ENCODE assay signal across 4 worm cellular contexts in genomic region chrX:1998825-1999224, ce11.
TF ChIP-seq lines count a peak whose summit lies in the region.

No protein-coding gene starts in this region.

TF ChIP-seq in whole organism, L4 larva, 104 proteins besides CTCF, POLR2A, EP300 and RAD21:
- TF ChIP-seq lim-7 (GFP tag; IDR thresholded peaks at IDR 0.05; lab: Robert Waterston, UW) (peak; percentile 33; the same call in 1 of the 2 replicates), egl-43 (GFP tag; IDR thresholded peaks at IDR 0.05; lab: Robert Waterston, UW) (peak; percentile 63; the same call in 1 of the 2 replicates), arid-1 (GFP tag; conservative IDR thresholded peaks at IDR 0.05; lab: Robert Waterston, UW) (no peak), unc-62 (GFP tag; optimal IDR thresholded peaks at IDR 0.05 in 1 of 2; lab: Kevin White, UChicago) (peak in 1 of 2 experiments; percentile 65), unc-62 (tag; optimal IDR thresholded peaks at IDR 0.05; lab: Kevin White, UChicago) (no peak), aha-1 (tag; lab: Kevin White, UChicago) (peak; percentile 35), nhr-42 (GFP tag; IDR thresholded peaks at IDR 0.05; lab: Robert Waterston, UW) (no peak), snpc-1.2 (GFP tag; IDR thresholded peaks at IDR 0.05; lab: Robert Waterston, UW) (peak; percentile 71), duxl-1 (tag; optimal IDR thresholded peaks at IDR 0.05; lab: Kevin White, UChicago; ENCODE audit: poor library complexity) (no peak), zip-11 (GFP tag; IDR thresholded peaks at IDR 0.05; lab: Robert Waterston, UW) (no peak)

TF ChIP-seq in whole organism, early embryonic, 17 proteins besides CTCF, POLR2A, EP300 and RAD21:
- no peak for TF ChIP-seq hnd-1 (tag; optimal IDR thresholded peaks at IDR 0.05; lab: Kevin White, UChicago)
- peak; percentile 67; the same call in 1 of the 2 replicates for TF ChIP-seq scrt-1 (GFP tag; IDR thresholded peaks at IDR 0.05; lab: Robert Waterston, UW)
- TF ChIP-seq sea-1 (GFP tag; conservative IDR thresholded peaks at IDR 0.05; lab: Robert Waterston, UW): 0 out of 2 replicates have a peak, but pooled peaks have one; percentile 8
- peak; percentile 65 for TF ChIP-seq pes-1 (GFP tag; IDR thresholded peaks at IDR 0.05; lab: Robert Waterston, UW)
- 0 out of 2 replicates have a peak, but pooled peaks have one; percentile 20 for TF ChIP-seq tbx-11 (GFP tag; IDR thresholded peaks at IDR 0.05; lab: Robert Waterston, UW)

TF ChIP-seq in whole organism, mixed stage, embryonic, 35 proteins besides CTCF, POLR2A, EP300 and RAD21:
- TF ChIP-seq sptf-1 (tag; optimal IDR thresholded peaks at IDR 0.05; lab: Kevin White, UChicago) (no peak), ceh-83 (GFP tag; optimal IDR thresholded peaks at IDR 0.05; lab: Kevin White, UChicago) (no peak), mep-1 (tag; optimal IDR thresholded peaks at IDR 0.05; lab: Kevin White, UChicago) (no peak), nhr-2 (tag; optimal IDR thresholded peaks at IDR 0.05; lab: Kevin White, UChicago) (no peak), elt-1 (tag; optimal IDR thresholded peaks at IDR 0.05; lab: Kevin White, UChicago; ENCODE audit: borderline replicate concordance, insufficient read depth) (no peak), unc-120 (tag; optimal IDR thresholded peaks at IDR 0.05; lab: Kevin White, UChicago; ENCODE audit: poor library complexity, severe bottlenecking) (peak; percentile 17), M03D4.4 (tag; optimal IDR thresholded peaks at IDR 0.05; lab: Kevin White, UChicago) (peak; percentile 22), hlh-1 (tag; optimal IDR thresholded peaks at IDR 0.05; lab: Kevin White, UChicago) (no peak), nhr-28 (tag; optimal IDR thresholded peaks at IDR 0.05; lab: Kevin White, UChicago) (no peak), lin-32 (GFP tag; optimal IDR thresholded peaks at IDR 0.05; lab: Kevin White, UChicago) (no peak), pha-4 (tag; optimal IDR thresholded peaks at IDR 0.05; lab: Kevin White, UChicago) (no peak), mab-5 (tag; optimal IDR thresholded peaks at IDR 0.05; lab: Kevin White, UChicago) (no peak), ztf-11 (tag; optimal IDR thresholded peaks at IDR 0.05; lab: Kevin White, UChicago) (no peak), ceh-39 (tag; optimal IDR thresholded peaks at IDR 0.05; lab: Kevin White, UChicago) (no peak), unc-62 (GFP tag; optimal IDR thresholded peaks at IDR 0.05; lab: Kevin White, UChicago) (no peak), drap-1 (GFP tag; optimal IDR thresholded peaks at IDR 0.05; lab: Kevin White, UChicago) (no peak)

TF ChIP-seq in whole organism, young adult, 124 proteins besides CTCF, POLR2A, EP300 and RAD21:
- TF ChIP-seq B0261.1 (tag; optimal IDR thresholded peaks at IDR 0.05; lab: Kevin White, UChicago) (peak; percentile 48), hmg-20 (GFP tag; IDR thresholded peaks at IDR 0.05; lab: Robert Waterston, UW) (0 out of 2 replicates have a peak, but pooled peaks have one; percentile 29), dox-1 (GFP tag; IDR thresholded peaks at IDR 0.05; lab: Robert Waterston, UW) (peak; percentile 10; the same call in 1 of the 2 replicates), F22D6.2 (tag; optimal IDR thresholded peaks at IDR 0.05; lab: Kevin White, UChicago) (no peak), rpc-1 (optimal IDR thresholded peaks at IDR 0.05; lab: Kevin White, UChicago) (peak; percentile 39), rpc-1 (tag; optimal IDR thresholded peaks at IDR 0.05; lab: Kevin White, UChicago) (peak; percentile 71), pha-4 (tag; optimal IDR thresholded peaks at IDR 0.05; lab: Kevin White, UChicago) (no peak), atf-7 (tag; optimal IDR thresholded peaks at IDR 0.05; lab: Kevin White, UChicago) (no peak), attf-6 (GFP tag; IDR thresholded peaks at IDR 0.05; lab: Robert Waterston, UW) (peak; percentile 34; the same call in 1 of the 2 replicates), madf-6 (GFP tag; IDR thresholded peaks at IDR 0.05; lab: Robert Waterston, UW) (peak; percentile 37), D2030.7 (GFP tag; IDR thresholded peaks at IDR 0.05; lab: Robert Waterston, UW) (peak; percentile 55), him-1 (tag; optimal IDR thresholded peaks at IDR 0.05; lab: Kevin White, UChicago) (peak; percentile 19), lin-26 (GFP tag; IDR thresholded peaks at IDR 0.05; lab: Robert Waterston, UW) (0 out of 2 replicates have a peak, but pooled peaks have one; percentile 33), tbp1 (GFP tag; optimal IDR thresholded peaks at IDR 0.05; lab: Kevin White, UChicago) (peak; percentile 75), T26A5.8 (tag; optimal IDR thresholded peaks at IDR 0.05; lab: Kevin White, UChicago) (no peak)
